Fruit fly (Drosophila melanogaster) whole organism: ENCODE results near the gene Srrm1.

Experiments
- CG8478 ChIP-seq: fragments of >200 bp; optimal IDR thresholded peaks from 2 replicates; lab custom pipeline; 2018; ENCODE audit warnings: inconsistent platforms
- Dll ChIP-seq: fragments of >200 bp; optimal IDR thresholded peaks from 2 replicates; lab custom pipeline; 2017
- EcR ChIP-seq, 2 experiments: fragments of >200 bp; optimal IDR thresholded peaks; 2 replicates each; lab custom pipeline; 2017; ENCODE audit warnings: missing biosample characterization in 2 of 2, missing genetic modification characterization in 2 of 2, missing genetic modification reagents in 2 of 2
- pan ChIP-seq: fragments of >200 bp; optimal IDR thresholded peaks from 2 replicates; lab custom pipeline; 2017
- psq ChIP-seq: fragments of >200 bp; optimal IDR thresholded peaks from 2 replicates; lab custom pipeline; 2017
- usp ChIP-seq: fragments of >200 bp; optimal IDR thresholded peaks from 2 replicates; lab custom pipeline; 2017; ENCODE audit warnings: missing biosample characterization, missing genetic modification characterization, mixed read lengths

Srrm1 gene

DNA sequence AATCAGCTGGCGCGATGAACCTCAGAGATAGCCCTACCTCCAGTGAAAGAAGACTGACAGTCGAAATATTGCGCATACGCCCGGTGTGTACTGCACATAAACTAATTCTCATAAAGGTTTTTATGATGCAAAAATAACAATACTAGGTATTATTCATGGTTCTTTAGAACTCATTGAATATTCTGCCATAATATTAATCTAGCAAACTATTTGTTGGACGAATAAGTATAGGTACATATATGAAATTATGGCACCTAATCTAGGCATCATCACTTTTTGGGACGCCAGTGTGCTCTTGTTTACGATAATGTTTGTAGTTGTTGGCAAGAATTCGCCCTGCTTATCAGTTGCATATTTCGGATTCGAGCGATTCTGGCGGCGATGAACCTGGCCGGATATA is 14.9 kb upstream of the Srrm1 start:
- TF ChIP-seq EcR (GFP tag; optimal IDR thresholded peaks at IDR 0.05; lab: Kevin White, UChicago): no peak
- no peak for TF ChIP-seq pan
- no peak for TF ChIP-seq CG8478 (lab: Kevin White, UChicago)
- TF ChIP-seq psq (lab: Kevin White, UChicago): no peak
- TF ChIP-seq usp (GFP tag; lab: Kevin White, UChicago): no peak
- TF ChIP-seq Dll (lab: Kevin White, UChicago): no peak

DNA sequence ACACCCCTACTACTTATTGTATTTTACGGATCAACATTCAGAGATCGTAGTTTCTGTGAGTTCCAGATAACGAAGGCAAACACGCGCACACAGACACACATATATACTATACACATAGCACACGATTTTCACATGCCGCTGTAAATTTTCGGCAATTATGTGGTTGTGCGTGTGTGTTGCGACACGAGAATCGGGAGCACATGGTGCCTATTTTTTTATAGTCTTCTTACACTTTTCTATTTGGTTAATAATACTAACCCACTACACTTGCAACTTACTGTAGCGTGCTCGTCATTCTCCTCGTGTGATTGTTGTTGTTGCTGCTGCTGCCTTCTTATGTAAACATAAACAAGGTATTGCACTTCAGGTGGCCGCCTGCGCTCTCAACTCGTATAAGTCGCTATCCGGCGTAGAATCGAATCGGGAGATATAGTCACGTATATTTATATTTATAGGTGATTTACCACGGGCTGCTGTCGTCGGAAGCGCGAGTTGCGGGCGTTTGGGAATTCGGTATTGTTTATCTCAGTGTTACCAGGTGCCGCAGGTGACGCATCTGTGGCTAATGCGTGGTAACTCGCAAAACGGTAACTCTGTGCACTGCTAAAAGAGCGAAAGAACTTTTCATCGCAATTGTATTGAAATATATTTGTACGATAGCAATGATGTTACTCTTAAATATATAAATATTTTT is 14.3 kb upstream of the Srrm1 start, which contains the start of gene Adk2:
Gene Adk2 (minus strand): TSS at position 529 of the 694 bp plus-strand sequence.
- TF ChIP-seq psq (lab: Kevin White, UChicago) (no peak), usp (GFP tag; lab: Kevin White, UChicago) (no peak), Dll (lab: Kevin White, UChicago) (no peak), CG8478 (lab: Kevin White, UChicago) (no peak), pan (no peak)

DNA sequence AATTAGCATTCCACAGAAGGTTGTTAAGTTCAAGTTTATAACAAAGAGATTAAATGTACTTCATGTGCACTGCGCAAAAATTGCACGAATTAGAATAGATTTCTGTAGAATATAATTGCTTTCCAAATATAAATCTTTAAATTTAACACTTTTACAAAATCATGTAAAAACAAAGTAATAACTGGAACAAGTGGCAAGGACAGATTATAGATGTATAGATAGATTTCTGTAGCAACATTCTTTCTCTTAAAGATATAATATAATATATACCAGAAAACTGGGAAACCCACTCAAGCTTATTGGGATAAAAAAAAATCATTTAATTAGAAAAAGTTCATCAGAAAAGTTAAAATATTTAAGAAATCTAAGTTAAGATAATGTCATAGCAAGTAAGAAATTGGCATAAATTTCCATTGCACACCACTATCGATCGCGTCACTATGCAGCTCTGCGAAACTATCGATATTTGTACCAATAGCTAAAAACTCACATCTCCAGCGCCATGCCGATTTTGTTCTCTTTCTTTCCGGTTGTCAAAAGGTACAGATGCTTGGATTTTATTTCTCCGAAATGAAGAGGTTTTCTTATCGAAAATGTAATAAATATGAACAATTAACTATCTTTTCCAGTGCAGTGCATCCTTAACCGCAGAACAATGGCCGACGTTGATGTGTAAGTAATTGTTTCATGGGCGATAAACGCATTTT is 13.6 kb upstream of the Srrm1 start, which contains the start of gene RpS12:
Gene RpS12 (plus strand): TSS at position 499 of the 707 bp plus-strand sequence.
- no peak for TF ChIP-seq usp (GFP tag; lab: Kevin White, UChicago)
- no peak for TF ChIP-seq Dll (lab: Kevin White, UChicago)
- TF ChIP-seq EcR (GFP tag; optimal IDR thresholded peaks at IDR 0.05; lab: Kevin White, UChicago): no peak
- no peak for TF ChIP-seq pan
- TF ChIP-seq psq (lab: Kevin White, UChicago): no peak
- TF ChIP-seq CG8478 (lab: Kevin White, UChicago): no peak

DNA sequence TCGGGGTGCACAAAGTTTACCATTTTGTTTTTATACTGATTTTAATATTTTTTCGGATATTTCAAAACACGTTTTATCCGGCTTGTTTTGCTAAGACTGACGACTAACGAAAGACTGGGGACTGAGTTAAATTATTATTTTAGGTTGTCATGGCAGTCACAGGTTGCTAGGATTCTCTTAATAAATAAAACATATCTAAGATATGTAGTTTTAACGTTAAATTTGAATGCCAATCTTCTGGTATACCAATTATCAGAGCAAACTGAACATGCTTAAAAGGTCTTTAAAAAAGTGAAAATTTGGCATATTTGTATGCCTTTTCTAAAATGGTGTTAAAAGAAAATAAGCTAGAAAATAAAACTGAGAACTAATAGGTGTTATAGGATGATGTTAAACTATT is 10.3 kb upstream of the Srrm1 start, which contains the start of gene Zmynd10:
Gene Zmynd10 (minus strand): TSS at position 101 of the 400 bp plus-strand sequence.
- TF ChIP-seq EcR (GFP tag; optimal IDR thresholded peaks at IDR 0.05; lab: Kevin White, UChicago) (no peak), CG8478 (lab: Kevin White, UChicago) (no peak), pan (no peak), psq (lab: Kevin White, UChicago) (no peak), usp (GFP tag; lab: Kevin White, UChicago) (no peak), Dll (lab: Kevin White, UChicago) (no peak)

DNA sequence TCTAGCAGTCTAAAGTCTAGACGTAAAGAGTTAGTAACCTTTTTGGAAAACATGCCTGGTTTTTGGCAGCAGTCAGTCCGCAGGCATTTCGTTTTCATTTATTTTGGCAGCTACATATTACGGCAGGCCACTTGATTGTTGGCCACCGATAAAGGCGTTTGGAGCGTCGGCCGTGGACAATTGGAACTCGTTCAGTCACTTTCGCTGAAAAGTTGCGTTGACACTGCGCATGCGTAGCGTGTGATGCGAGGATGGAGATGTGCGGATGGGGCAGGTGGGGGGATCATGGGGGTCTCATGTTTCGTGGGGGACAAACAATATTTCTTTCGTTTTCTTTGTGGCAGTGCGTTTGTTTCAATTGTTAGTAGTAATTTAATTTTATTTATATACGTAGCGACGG is 9.7 kb upstream of the Srrm1 start:
- TF ChIP-seq psq (lab: Kevin White, UChicago) (no peak), Dll (lab: Kevin White, UChicago) (no peak), EcR (GFP tag; optimal IDR thresholded peaks at IDR 0.05; lab: Kevin White, UChicago) (no peak), pan (no peak), usp (GFP tag; lab: Kevin White, UChicago) (no peak), CG8478 (lab: Kevin White, UChicago) (no peak)

DNA sequence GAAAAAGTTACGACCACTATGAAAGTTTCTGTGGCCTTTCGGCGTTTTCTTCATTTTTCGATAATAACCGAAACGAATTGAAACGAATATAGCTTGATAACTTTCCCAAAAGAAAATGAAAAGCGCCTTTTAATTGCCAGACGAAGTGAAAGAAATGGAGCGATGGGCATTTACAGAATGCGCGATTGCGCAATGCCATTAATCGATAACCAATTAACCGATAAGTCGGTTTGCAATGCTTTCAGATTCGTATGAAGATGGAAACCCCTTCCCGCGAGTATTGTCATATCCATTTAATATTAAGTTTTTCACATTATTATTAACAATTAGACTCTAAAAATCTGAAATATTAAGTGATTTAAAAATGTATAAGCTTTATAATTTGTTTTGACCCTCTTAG is 9.3 kb upstream of the Srrm1 start:
- TF ChIP-seq pan (no peak), CG8478 (lab: Kevin White, UChicago) (no peak), usp (GFP tag; lab: Kevin White, UChicago) (no peak), Dll (lab: Kevin White, UChicago) (no peak), psq (lab: Kevin White, UChicago) (no peak), EcR (GFP tag; optimal IDR thresholded peaks at IDR 0.05; lab: Kevin White, UChicago) (no peak)

DNA sequence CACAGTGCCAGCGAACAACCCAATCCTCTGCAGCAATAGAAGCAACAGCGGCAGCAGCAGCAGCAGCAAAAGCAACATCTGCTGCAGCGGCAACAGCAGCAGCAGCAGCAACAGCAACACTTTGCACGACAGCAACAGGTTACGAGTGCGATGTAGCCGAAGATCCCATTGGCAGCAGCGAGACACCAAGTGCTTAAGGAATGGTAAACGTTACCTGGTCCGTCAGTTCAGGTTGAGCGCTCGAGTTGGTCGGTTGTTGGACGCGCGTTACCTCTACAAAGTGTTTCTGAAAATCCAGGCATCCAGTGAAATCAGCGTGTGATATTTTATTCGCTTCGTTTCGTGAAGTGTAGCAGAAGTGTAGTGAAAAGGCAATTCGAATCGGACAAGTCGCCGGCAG is 7.9 kb upstream of the Srrm1 start, which contains the start of gene CG17672:
Gene CG17672 (plus strand): TSS at position 223 of the 400 bp plus-strand sequence.
- TF ChIP-seq pan: no peak
- TF ChIP-seq CG8478 (lab: Kevin White, UChicago): no peak
- no peak for TF ChIP-seq Dll (lab: Kevin White, UChicago)
- no peak for TF ChIP-seq usp (GFP tag; lab: Kevin White, UChicago)
- TF ChIP-seq EcR (GFP tag; optimal IDR thresholded peaks at IDR 0.05; lab: Kevin White, UChicago): no peak
- TF ChIP-seq psq (lab: Kevin White, UChicago): no peak

DNA sequence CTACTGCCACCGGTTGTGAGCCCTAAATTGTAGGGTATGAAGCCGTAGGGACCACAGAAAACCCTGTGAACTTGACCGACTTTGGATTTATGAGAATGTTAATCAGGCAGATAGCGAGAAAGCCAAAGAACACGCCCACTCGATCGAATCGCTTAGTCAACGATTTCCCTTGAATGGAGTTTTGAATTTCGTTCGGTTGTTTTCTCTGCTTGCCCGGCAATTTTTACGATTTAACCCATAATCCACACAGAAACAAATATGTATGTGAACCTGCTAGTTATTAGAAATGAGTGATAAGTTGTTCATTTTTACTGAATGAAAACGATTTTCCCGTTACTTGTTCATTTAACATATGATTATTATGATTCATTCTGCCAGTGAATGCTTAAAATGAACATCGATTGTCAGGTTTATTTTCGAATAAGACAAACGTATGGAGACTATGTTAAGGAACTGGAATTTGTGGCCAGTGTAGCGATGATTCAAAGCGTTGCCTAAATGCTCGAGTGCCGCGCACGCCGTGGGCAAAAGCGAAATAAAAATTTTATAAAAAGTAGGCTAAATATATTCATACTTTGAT is 6.5 kb upstream of the Srrm1 start:
- TF ChIP-seq CG8478 (lab: Kevin White, UChicago): no peak
- TF ChIP-seq usp (GFP tag; lab: Kevin White, UChicago): no peak
- no peak for TF ChIP-seq pan
- TF ChIP-seq psq (lab: Kevin White, UChicago): no peak
- no peak for TF ChIP-seq EcR (GFP tag; optimal IDR thresholded peaks at IDR 0.05; lab: Kevin White, UChicago)
- TF ChIP-seq Dll (lab: Kevin White, UChicago): no peak

DNA sequence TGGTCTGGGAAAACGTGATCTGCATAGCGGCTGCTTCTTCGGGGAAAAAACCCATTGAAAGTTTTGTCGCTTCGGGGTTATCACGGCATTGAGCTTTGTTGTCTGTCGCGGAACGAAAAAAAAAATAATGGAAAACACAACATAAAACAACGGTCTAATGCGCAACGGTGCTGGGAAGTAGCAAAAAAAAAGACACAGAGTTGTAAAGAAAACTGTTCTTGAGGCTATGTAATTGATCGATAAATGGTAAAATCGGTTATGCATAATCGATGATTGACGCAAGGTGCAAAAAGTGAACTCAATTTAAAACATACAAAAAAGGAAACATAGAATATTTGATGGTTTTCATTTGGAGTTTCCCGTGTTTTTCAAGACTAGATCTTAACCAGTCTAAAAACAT is 5.3 kb upstream of the Srrm1 start:
- no peak for TF ChIP-seq usp (GFP tag; lab: Kevin White, UChicago)
- no peak for TF ChIP-seq EcR (GFP tag; optimal IDR thresholded peaks at IDR 0.05; lab: Kevin White, UChicago)
- no peak for TF ChIP-seq pan
- TF ChIP-seq psq (lab: Kevin White, UChicago): no peak
- no peak for TF ChIP-seq CG8478 (lab: Kevin White, UChicago)
- TF ChIP-seq Dll (lab: Kevin White, UChicago): no peak

DNA sequence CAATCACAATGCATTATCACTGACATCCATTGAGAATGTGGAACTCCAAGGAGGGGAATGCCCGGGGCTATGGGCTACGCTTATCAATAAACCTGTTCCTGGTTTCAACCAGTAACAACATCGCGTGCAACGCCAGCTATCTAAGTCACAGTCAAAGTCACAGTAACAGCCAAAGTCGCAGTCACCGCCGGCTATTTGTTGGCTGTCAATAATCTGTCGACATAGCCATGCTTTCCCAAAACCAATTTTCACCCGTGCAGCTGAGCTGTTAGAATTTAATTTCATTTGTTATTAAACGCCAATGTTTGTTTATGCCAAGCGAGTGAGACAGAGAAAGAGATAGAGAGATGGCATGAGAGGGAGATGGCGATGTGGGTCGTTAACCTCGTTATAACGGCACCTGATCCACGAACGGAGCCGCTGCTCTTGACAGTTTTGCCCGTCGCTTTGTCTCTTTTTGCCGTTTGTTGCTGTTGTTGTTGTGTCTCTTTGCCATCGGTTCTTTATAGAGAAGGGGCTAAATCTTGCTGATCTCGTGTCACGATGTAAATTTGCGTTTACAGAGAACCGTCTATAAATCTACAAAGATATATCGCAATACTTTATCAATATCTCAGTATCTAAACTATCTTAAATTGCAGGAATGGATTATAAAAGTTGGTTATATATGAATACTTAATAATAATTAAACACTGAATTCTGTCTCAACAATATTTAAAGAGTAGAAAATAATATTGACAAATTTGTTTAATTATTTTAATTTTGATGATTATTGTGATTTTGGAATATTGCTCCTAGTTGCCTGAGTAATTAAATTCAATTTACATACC is 4.3 kb upstream of the Srrm1 start:
- no peak for TF ChIP-seq CG8478 (lab: Kevin White, UChicago)
- no peak for TF ChIP-seq EcR (GFP tag; optimal IDR thresholded peaks at IDR 0.05; lab: Kevin White, UChicago)
- no peak for TF ChIP-seq usp (GFP tag; lab: Kevin White, UChicago)
- TF ChIP-seq Dll (lab: Kevin White, UChicago): no peak
- no peak for TF ChIP-seq psq (lab: Kevin White, UChicago)
- TF ChIP-seq pan: no peak
